Fruit fly (Drosophila melanogaster) whole organism, embryonic: ENCODE results near the gene CG3337.

Source experiments
- CG1024 ChIP-seq: fragments of 200-800 bp; sonication (Bioruptor generic); IDR thresholded peaks from 2 replicates; pipeline ENCODE4 v1.3.6; 2022; ENCODE audit warnings: missing biosample characterization, missing genetic modification characterization
- CG10267 ChIP-seq: fragments of 200-800 bp; sonication (Bioruptor generic); optimal IDR thresholded peaks from 2 replicates; lab custom pipeline; 2018; ENCODE audit warnings: missing biosample characterization, mild to moderate bottlenecking, missing genetic modification characterization, moderate library complexity
- CG11093 ChIP-seq: fragments of 200-800 bp; sonication (Bioruptor generic); IDR thresholded peaks from 3 replicates; pipeline ENCODE4 v1.3.6; 2022; ENCODE audit warnings: missing biosample characterization, missing genetic modification characterization
- CG13624 ChIP-seq: fragments of 200-800 bp; sonication (Bioruptor generic); optimal IDR thresholded peaks from 2 replicates; lab custom pipeline; 2016; ENCODE audit warnings: missing biosample characterization, missing genetic modification characterization
- CG1792 ChIP-seq: fragments of 200-800 bp; sonication (Bioruptor generic); optimal IDR thresholded peaks from 2 replicates; lab custom pipeline; 2016; ENCODE audit warnings: missing biosample characterization, missing genetic modification characterization
- CG18476 ChIP-seq: fragments of 200-800 bp; sonication (Bioruptor generic); optimal IDR thresholded peaks from 2 replicates; lab custom pipeline; 2016; ENCODE audit warnings: missing biosample characterization, mild to moderate bottlenecking, missing genetic modification characterization
- CG2129 ChIP-seq: fragments of 200-800 bp; sonication (Bioruptor generic); IDR thresholded peaks from 2 replicates; pipeline ENCODE4 v1.3.6; 2022; ENCODE audit warnings: missing biosample characterization, missing genetic modification characterization; ENCODE audit not compliant: partially characterized antibody
- CG2875 ChIP-seq: fragments of 200-800 bp; sonication (Bioruptor generic); optimal IDR thresholded peaks from 2 replicates; lab custom pipeline; 2017; ENCODE audit warnings: missing biosample characterization, mild to moderate bottlenecking, missing genetic modification characterization, missing genetic modification reagents
- CG30403 ChIP-seq: fragments of 200-800 bp; sonication (Bioruptor generic); optimal IDR thresholded peaks from 3 replicates; lab custom pipeline; 2016; ENCODE audit warnings: missing biosample characterization, missing genetic modification characterization
- CG3065 ChIP-seq: fragments of 200-800 bp; sonication (Bioruptor generic); optimal IDR thresholded peaks from 2 replicates; lab custom pipeline; 2016; ENCODE audit warnings: missing biosample characterization, missing genetic modification characterization
- CG32767 ChIP-seq: fragments of 200-800 bp; sonication (Bioruptor generic); IDR thresholded peaks from 2 replicates; pipeline ENCODE4 v1.3.6; 2022; ENCODE audit warnings: missing biosample characterization, missing genetic modification characterization
- CG42726 ChIP-seq: fragments of 200-800 bp; sonication (Bioruptor generic); IDR thresholded peaks from 2 replicates; pipeline ENCODE4 v1.3.6; 2022; ENCODE audit warnings: missing biosample characterization, missing genetic modification characterization; ENCODE audit not compliant: partially characterized antibody
- CG6175 ChIP-seq: fragments of 200-800 bp; sonication (Bioruptor generic); IDR thresholded peaks from 3 replicates; pipeline ENCODE4 v1.3.6; 2022; ENCODE audit warnings: missing biosample characterization, missing genetic modification characterization
- CG9876 ChIP-seq: fragments of 200-800 bp; sonication (Bioruptor generic); optimal IDR thresholded peaks from 2 replicates; lab custom pipeline; 2016; ENCODE audit warnings: missing biosample characterization, missing genetic modification characterization
- Camta ChIP-seq: fragments of 200-800 bp; sonication (Bioruptor generic); optimal IDR thresholded peaks from 2 replicates; lab custom pipeline; 2016; ENCODE audit warnings: missing biosample characterization, missing genetic modification characterization
- Doc3 ChIP-seq: fragments of 200-800 bp; sonication (Bioruptor generic); IDR thresholded peaks from 3 replicates; pipeline ENCODE4 v1.3.6; 2022; ENCODE audit warnings: missing biosample characterization, missing genetic modification characterization; ENCODE audit not compliant: partially characterized antibody
- Drgx ChIP-seq: fragments of 200-800 bp; sonication (Bioruptor generic); IDR thresholded peaks from 2 replicates; pipeline ENCODE4 v1.3.6; 2022; ENCODE audit warnings: missing biosample characterization, missing genetic modification characterization
- Elba2 ChIP-seq: fragments of 200-800 bp; sonication (Bioruptor generic); optimal IDR thresholded peaks from 3 replicates; lab custom pipeline; 2016; ENCODE audit warnings: missing biosample characterization, missing genetic modification characterization
- Hey ChIP-seq: fragments of 200-800 bp; sonication (Bioruptor generic); optimal IDR thresholded peaks from 3 replicates; lab custom pipeline; 2018; ENCODE audit warnings: missing biosample characterization, mild to moderate bottlenecking, missing genetic modification characterization
- Jarid2 ChIP-seq: fragments of 200-800 bp; sonication (Bioruptor generic); optimal IDR thresholded peaks from 3 replicates; lab custom pipeline; 2017; ENCODE audit warnings: mild to moderate bottlenecking, missing biosample characterization, missing genetic modification reagents, missing genetic modification characterization
- Kr ChIP-seq: fragments of 200-800 bp; sonication (Bioruptor generic); optimal IDR thresholded peaks from 2 replicates; lab custom pipeline; 2017; ENCODE audit warnings: missing biosample characterization, mild to moderate bottlenecking, missing genetic modification characterization
- Lhr ChIP-seq: fragments of 200-800 bp; sonication (Bioruptor generic); optimal IDR thresholded peaks from 3 replicates; lab custom pipeline; 2017; ENCODE audit warnings: mild to moderate bottlenecking, missing biosample characterization, missing genetic modification reagents, missing genetic modification characterization
- Ptx1 ChIP-seq: fragments of 200-800 bp; sonication (Bioruptor generic); IDR thresholded peaks from 2 replicates; pipeline ENCODE4 v1.3.6; 2022; ENCODE audit warnings: missing biosample characterization, missing genetic modification characterization
- Six4 ChIP-seq: fragments of 200-800 bp; sonication (Bioruptor generic); optimal IDR thresholded peaks from 2 replicates; lab custom pipeline; 2016; ENCODE audit warnings: missing biosample characterization, missing genetic modification characterization
- TFAM ChIP-seq: fragments of 200-800 bp; sonication (Bioruptor generic); optimal IDR thresholded peaks from 2 replicates; lab custom pipeline; 2017; ENCODE audit warnings: missing biosample characterization, missing genetic modification characterization, inconsistent platforms
- aop ChIP-seq: fragments of 200-800 bp; sonication (Bioruptor generic); IDR thresholded peaks from 2 replicates; pipeline ENCODE4 v1.3.6; 2022; ENCODE audit warnings: missing biosample characterization, missing genetic modification characterization
- bsh ChIP-seq, 2 experiments: fragments of 200-800 bp; sonication (Bioruptor generic); optimal IDR thresholded peaks; 2 replicates each; lab custom pipeline; 2017 to 2018; ENCODE audit warnings: mild to moderate bottlenecking in 2 of 2, missing biosample characterization in 2 of 2, missing genetic modification characterization in 2 of 2, moderate library complexity in 1 of 2
- cas ChIP-seq: fragments of 200-800 bp; sonication (Bioruptor generic); IDR thresholded peaks from 2 replicates; pipeline ENCODE4 v1.3.6; 2022; ENCODE audit warnings: missing biosample characterization, missing genetic modification characterization
- caup ChIP-seq: fragments of 200-800 bp; sonication (Bioruptor generic); optimal IDR thresholded peaks from 3 replicates; lab custom pipeline; 2017; ENCODE audit warnings: missing biosample characterization, mild to moderate bottlenecking, missing genetic modification characterization, moderate library complexity; ENCODE audit not compliant: severe bottlenecking
- corto ChIP-seq: fragments of 200-800 bp; sonication (Bioruptor generic); optimal IDR thresholded peaks from 2 replicates; lab custom pipeline; 2016; ENCODE audit warnings: missing biosample characterization, mild to moderate bottlenecking, missing genetic modification characterization, moderate library complexity
- dati ChIP-seq: fragments of 200-800 bp; sonication (Bioruptor generic); IDR thresholded peaks from 2 replicates; pipeline ENCODE4 v1.3.6; 2022; ENCODE audit warnings: missing biosample characterization, missing genetic modification characterization
- exex ChIP-seq: fragments of 200-800 bp; sonication (Bioruptor generic); optimal IDR thresholded peaks from 4 replicates; lab custom pipeline; 2018; ENCODE audit warnings: missing biosample characterization, mild to moderate bottlenecking, missing genetic modification characterization, moderate library complexity
- eyg ChIP-seq: fragments of 200-800 bp; sonication (Bioruptor generic); optimal IDR thresholded peaks from 3 replicates; lab custom pipeline; 2016; ENCODE audit warnings: missing biosample characterization, missing genetic modification characterization
- fd64A ChIP-seq: fragments of 200-800 bp; sonication (Bioruptor generic); optimal IDR thresholded peaks from 3 replicates; lab custom pipeline; 2018; ENCODE audit warnings: missing biosample characterization, mild to moderate bottlenecking, missing genetic modification characterization
- hb ChIP-seq: fragments of 200-800 bp; sonication (Bioruptor generic); IDR thresholded peaks from 3 replicates; pipeline ENCODE4 v1.3.6; 2022; ENCODE audit warnings: missing biosample characterization, missing genetic modification characterization; ENCODE audit not compliant: partially characterized antibody
- insv ChIP-seq, 2 experiments: fragments of 200-800 bp; sonication (Bioruptor generic); optimal IDR thresholded peaks; 3 replicates each; lab custom pipeline; 2016 to 2018; ENCODE audit warnings: missing biosample characterization in 2 of 2, missing genetic modification characterization in 2 of 2
- nerfin-2 ChIP-seq: fragments of 200-800 bp; sonication (Bioruptor generic); IDR thresholded peaks from 2 replicates; pipeline ENCODE4 v1.3.6; 2022; ENCODE audit warnings: missing biosample characterization, missing genetic modification characterization; ENCODE audit not compliant: partially characterized antibody
- otp ChIP-seq: fragments of 200-800 bp; sonication (Bioruptor generic); IDR thresholded peaks from 3 replicates; pipeline ENCODE4, ENCODE4 v1.3.6; 2022; ENCODE audit warnings: missing biosample characterization, missing genetic modification characterization
- pb ChIP-seq: fragments of 200-800 bp; sonication (Bioruptor generic); optimal IDR thresholded peaks from 3 replicates; lab custom pipeline; 2016; ENCODE audit warnings: missing biosample characterization, missing genetic modification characterization
- pho ChIP-seq: fragments of 200-800 bp; sonication (Bioruptor generic); optimal IDR thresholded peaks from 2 replicates; lab custom pipeline; 2016; ENCODE audit warnings: missing biosample characterization, missing genetic modification characterization
- run ChIP-seq: fragments of 200-800 bp; sonication (Bioruptor generic); optimal IDR thresholded peaks from 3 replicates; lab custom pipeline; 2018; ENCODE audit warnings: missing biosample characterization, mild to moderate bottlenecking, missing genetic modification characterization
- salm ChIP-seq: fragments of 200-800 bp; sonication (Bioruptor generic); optimal IDR thresholded peaks from 2 replicates; lab custom pipeline; 2018; ENCODE audit warnings: missing biosample characterization, mild to moderate bottlenecking, missing genetic modification characterization
- sd ChIP-seq: fragments of 200-800 bp; sonication (Bioruptor generic); optimal IDR thresholded peaks from 3 replicates; lab custom pipeline; 2018; ENCODE audit warnings: missing biosample characterization, mild to moderate bottlenecking, missing genetic modification characterization, moderate library complexity
- slbo ChIP-seq: fragments of 200-800 bp; sonication (Bioruptor generic); IDR thresholded peaks from 2 replicates; pipeline ENCODE4 v1.3.6; 2022; ENCODE audit warnings: missing biosample characterization, missing genetic modification characterization
- ssp ChIP-seq: fragments of 200-800 bp; sonication (Bioruptor generic); IDR thresholded peaks from 2 replicates; pipeline ENCODE4 v1.3.6; 2022; ENCODE audit warnings: missing biosample characterization, missing genetic modification characterization
- tap ChIP-seq: fragments of 200-800 bp; optimal IDR thresholded peaks from 3 replicates; lab custom pipeline; 2019; ENCODE audit warnings: missing biosample characterization, mild to moderate bottlenecking, missing genetic modification characterization, moderate library complexity
- tll ChIP-seq, 2 experiments: fragments of 200-800 bp in 1 of 2; fragments of >200 bp in 1 of 2; sonication (Bioruptor generic) in 1 of 2; optimal IDR thresholded peaks; 2 replicates each; lab custom pipeline; 2017 to 2019; ENCODE audit warnings: missing biosample characterization in 2 of 2, missing genetic modification characterization in 2 of 2, mild to moderate bottlenecking in 1 of 2, moderate library complexity in 1 of 2
- ttk ChIP-seq: fragments of 200-800 bp; sonication (Bioruptor generic); IDR thresholded peaks from 2 replicates; pipeline ENCODE4 v2.1.2; 2022; ENCODE audit warnings: missing biosample characterization, missing genetic modification characterization
- vnd ChIP-seq: fragments of 200-800 bp; sonication (Bioruptor generic); IDR thresholded peaks from 3 replicates; pipeline ENCODE4 v1.3.6; 2022; ENCODE audit warnings: missing biosample characterization, missing genetic modification characterization; ENCODE audit not compliant: partially characterized antibody

Gene CG3337

dm6 chr3R:21204500-21205167 is 18.8 kb downstream of the CG3337 start (continued):
- TF ChIP-seq corto: no peak
- TF ChIP-seq CG32767 (GFP tag; lab: Robert Waterston, UW): peak; percentile 80
- no peak for TF ChIP-seq aop (GFP tag; lab: Robert Waterston, UW)
- TF ChIP-seq pho (GFP tag; lab: Kevin White, UChicago): peak; percentile 52
- TF ChIP-seq hb: no peak
- TF ChIP-seq dati (GFP tag; lab: Robert Waterston, UW): no peak
- TF ChIP-seq CG1024: peak; percentile 55
- no peak for TF ChIP-seq vnd (GFP tag; lab: Robert Waterston, UW)
- TF ChIP-seq exex: no peak
- TF ChIP-seq CG10267: peak; percentile 78
- no peak for TF ChIP-seq Doc3 (GFP tag; lab: Robert Waterston, UW)
- TF ChIP-seq CG30403 (GFP tag; lab: Kevin White, UChicago): peak; percentile 90
- peak; percentile 93 for TF ChIP-seq Drgx
- TF ChIP-seq Hey (tag; lab: Kevin White, UChicago): no peak
- peak; percentile 65 for TF ChIP-seq Jarid2 (GFP tag; lab: Kevin White, UChicago)
- peak; percentile 45; the same call in 1 of the 2 replicates for TF ChIP-seq slbo (GFP tag; lab: Robert Waterston, UW)
- peak; percentile 27; the same call in 1 of the 2 replicates for TF ChIP-seq nerfin-2 (GFP tag; lab: Robert Waterston, UW)
- TF ChIP-seq TFAM (GFP tag; lab: Kevin White, UChicago): no peak
- no peak; the same call in 2 of the 3 replicates for TF ChIP-seq otp
- peak; percentile 87 to 95 for TF ChIP-seq bsh (GFP tag; optimal IDR thresholded peaks at IDR 0.05; lab: Kevin White, UChicago)
- TF ChIP-seq CG9876 (GFP tag; lab: Kevin White, UChicago): peak; percentile 51
- no peak for TF ChIP-seq cas
- no peak for TF ChIP-seq CG6175 (GFP tag; lab: Robert Waterston, UW)
- TF ChIP-seq Ptx1 (GFP tag; lab: Robert Waterston, UW): peak; percentile 89
- peak; percentile 88 for TF ChIP-seq Camta (GFP tag; lab: Kevin White, UChicago)
- TF ChIP-seq caup (GFP tag; lab: Kevin White, UChicago): peak; percentile 60
- peak; percentile 72 for TF ChIP-seq CG13624 (GFP tag; lab: Kevin White, UChicago)
- TF ChIP-seq Six4: peak; percentile 61
- peak; percentile 78 for TF ChIP-seq ttk (GFP tag; lab: Robert Waterston, UW)
- peak; percentile 65 for TF ChIP-seq fd64A (GFP tag; lab: Kevin White, UChicago)
- TF ChIP-seq eyg (GFP tag; lab: Kevin White, UChicago): peak; percentile 55
- no peak for TF ChIP-seq Kr (GFP tag; lab: Kevin White, UChicago)
- TF ChIP-seq CG11093 (GFP tag; lab: Robert Waterston, UW): peak; percentile 73
- TF ChIP-seq CG18476 (GFP tag; lab: Kevin White, UChicago): peak; percentile 75
- no peak for TF ChIP-seq Elba2 (GFP tag; lab: Kevin White, UChicago)
- TF ChIP-seq sd (tag; lab: Kevin White, UChicago): peak; percentile 59
- peak; percentile 84 for TF ChIP-seq salm
- TF ChIP-seq insv (GFP tag; optimal IDR thresholded peaks at IDR 0.05; lab: Kevin White, UChicago): no peak
- TF ChIP-seq CG2129: no peak
- no peak for TF ChIP-seq CG42726
- peak; percentile 78 for TF ChIP-seq CG2875 (GFP tag; lab: Kevin White, UChicago)
- TF ChIP-seq pb (GFP tag; lab: Kevin White, UChicago): peak; percentile 77
- TF ChIP-seq CG3065 (GFP tag; lab: Kevin White, UChicago): peak; percentile 51
- TF ChIP-seq tap (tag; lab: Kevin White, UChicago): peak; percentile 83
- peak; percentile 88 for TF ChIP-seq run (tag; lab: Kevin White, UChicago)
- peak; percentile 83 for TF ChIP-seq CG1792 (GFP tag; lab: Kevin White, UChicago)
- peak; percentile 67 for TF ChIP-seq ssp (GFP tag; lab: Robert Waterston, UW)
- TF ChIP-seq Lhr (GFP tag; lab: Kevin White, UChicago): peak; percentile 75
- no peak for TF ChIP-seq tll (GFP tag; optimal IDR thresholded peaks at IDR 0.05; lab: Kevin White, UChicago)
